Worm (Caenorhabditis elegans): Measurements from ENCODE around the gene urm-1.

DNA sequence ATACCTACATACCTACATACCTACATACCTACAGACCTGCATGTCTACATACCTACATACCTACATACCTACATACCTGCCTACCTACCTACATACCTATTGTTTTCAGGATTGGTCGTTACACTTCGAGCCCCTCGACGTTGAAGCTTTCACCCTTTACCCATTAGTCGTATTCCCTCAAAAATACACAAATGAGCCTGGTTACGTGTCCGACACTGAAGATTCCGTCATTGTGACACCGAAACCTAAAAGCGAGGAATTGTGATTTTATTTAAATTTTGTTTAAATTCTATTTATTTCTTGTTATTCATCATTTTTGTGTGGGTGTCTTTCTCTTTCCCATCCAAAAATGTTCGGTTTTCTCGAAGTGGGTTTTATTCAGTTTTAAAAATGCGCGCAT is 26.1 kb upstream of the urm-1 start, which contains the start of gene D2045.7:
- TF ChIP-seq F49E8.2 (tag; optimal IDR thresholded peaks at IDR 0.05; ENCODE audit: borderline replicate concordance) (no peak), ama-1 (optimal IDR thresholded peaks at IDR 0.05) (no peak), ZK337.2 (GFP tag; IDR thresholded peaks at IDR 0.05) (no peak), ztf-11 (tag; optimal IDR thresholded peaks at IDR 0.05) (no peak), F26F4.8 (GFP tag; conservative IDR thresholded peaks at IDR 0.05) (no peak), zip-2 (tag; optimal IDR thresholded peaks at IDR 0.05) (no peak), daf-12 (tag; optimal IDR thresholded peaks at IDR 0.05) (no peak), madf-5 (GFP tag; IDR thresholded peaks at IDR 0.05) (no peak)

All from whole organism, L4 larva.